Worm (Caenorhabditis elegans) whole organism, midembryonic: ENCODE measurements around the gene mig-15.

Source experiments
- T22C8.4 ChIP-seq: fragments of 200-800 bp; sonication (Bioruptor generic); IDR thresholded peaks from 2 replicates; pipeline ENCODE4 v1.3.6; 2022; ENCODE audit warnings: missing genetic modification characterization, missing compliant biosample characterization
- cog-1 ChIP-seq: sonication (generic microtip); optimal IDR thresholded peaks from 2 replicates; lab custom pipeline; 2016; ENCODE audit warnings: missing genetic modification characterization, missing compliant biosample characterization
- flt-1 ChIP-seq: fragments of 200-800 bp; sonication (Bioruptor generic); IDR thresholded peaks from 2 replicates; pipeline ENCODE4 v1.3.6; 2022; ENCODE audit warnings: missing genetic modification characterization, missing compliant biosample characterization
- klf-2 ChIP-seq: fragments of 200-800 bp; sonication (Bioruptor generic); conservative IDR thresholded peaks from 2 replicates; pipeline ENCODE4 v1.3.6; 2022; ENCODE audit warnings: missing genetic modification reagents, missing genetic modification characterization, missing compliant biosample characterization
- ref-1 ChIP-seq: fragments of 200-800 bp; sonication (Bioruptor generic); conservative IDR thresholded peaks from 2 replicates; pipeline ENCODE4 v1.3.6; 2022; ENCODE audit warnings: missing genetic modification reagents, missing genetic modification characterization, missing compliant biosample characterization
- tab-1 ChIP-seq: fragments of 200-800 bp; sonication (Bioruptor generic); IDR thresholded peaks from 2 replicates; pipeline ENCODE4 v1.3.6; 2022; ENCODE audit warnings: missing genetic modification characterization, missing compliant biosample characterization
- ztf-23 ChIP-seq: fragments of 200-800 bp; sonication (Bioruptor generic); IDR thresholded peaks from 2 replicates; pipeline ENCODE4 v1.3.6; 2022; ENCODE audit warnings: missing genetic modification reagents, missing genetic modification characterization, missing compliant biosample characterization
- ztf-29 ChIP-seq: fragments of 200-800 bp; sonication (Bioruptor generic); IDR thresholded peaks from 2 replicates; pipeline ENCODE4 v1.3.6; 2022; ENCODE audit warnings: missing genetic modification reagents, missing genetic modification characterization, missing compliant biosample characterization

Gene mig-15

DNA sequence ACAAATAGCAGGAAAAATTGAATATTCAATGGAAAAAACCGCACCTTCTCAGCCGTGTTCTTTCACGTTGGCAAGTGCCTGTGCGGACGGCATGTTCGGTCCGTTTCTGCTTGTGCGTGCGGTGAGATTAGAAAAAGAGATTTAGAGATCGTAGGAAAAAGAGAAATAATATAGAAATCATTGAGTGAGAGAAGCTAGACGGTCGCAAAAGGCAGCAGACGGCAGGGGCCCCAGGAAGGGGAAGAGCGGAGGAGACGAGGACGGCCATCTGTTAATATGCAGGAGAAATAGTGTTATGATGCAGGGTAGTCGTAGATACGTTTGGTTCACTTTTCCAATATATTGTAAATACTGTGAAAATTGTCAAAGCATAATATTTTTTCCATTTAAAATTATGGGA is 55.9 kb downstream of the mig-15 start, which contains the start of gene Y49A10A.2:
Y49A10A.2 (minus strand) TSS at position 109 of the 400 bp plus-strand sequence.
- no peak for TF ChIP-seq tab-1
- no peak for TF ChIP-seq T22C8.4 (GFP tag; lab: Robert Waterston, UW)
- TF ChIP-seq cog-1, result peak; percentile 12
- no peak for TF ChIP-seq ref-1 (GFP tag; lab: Robert Waterston, UW)
- TF ChIP-seq ztf-29 (GFP tag; lab: Robert Waterston, UW), result no peak
- 0 out of 2 replicates have a peak, but pooled peaks have one; percentile 49 for TF ChIP-seq ztf-23
- no peak; the same call in 1 of the 2 replicates for TF ChIP-seq flt-1 (GFP tag; lab: Robert Waterston, UW)
- TF ChIP-seq klf-2 (GFP tag; lab: Robert Waterston, UW), result no peak
